Worm (Caenorhabditis elegans) whole organism, young adult: ENCODE measurements around the gene idpp-5.

ENCODE experiments used
- B0019.2 ChIP-seq: fragments of 200-800 bp; sonication (Bioruptor generic); conservative IDR thresholded peaks from 2 replicates; pipeline ENCODE4 v1.3.6; 2022; ENCODE audit warnings: missing genetic modification reagents, missing genetic modification characterization, missing compliant biosample characterization
- C06A6.2 ChIP-seq: fragments of 200-800 bp; sonication (Bioruptor generic); conservative IDR thresholded peaks from 2 replicates; pipeline ENCODE4 v1.3.6; 2022; ENCODE audit warnings: missing genetic modification characterization, missing compliant biosample characterization
- C17E4.6 ChIP-seq: fragments of 200-800 bp; sonication (Bioruptor generic); IDR thresholded peaks from 2 replicates; pipeline ENCODE4 v1.3.6; 2022; ENCODE audit warnings: missing genetic modification reagents, missing genetic modification characterization, missing compliant biosample characterization
- F37B4.10 ChIP-seq: fragments of 200-800 bp; sonication (Bioruptor generic); IDR thresholded peaks from 2 replicates; pipeline ENCODE4 v1.3.6; 2022; ENCODE audit warnings: missing genetic modification characterization, missing compliant biosample characterization
- F39B2.1 ChIP-seq: fragments of 200-800 bp; sonication (Bioruptor generic); IDR thresholded peaks from 2 replicates; pipeline ENCODE4 v1.3.6; 2022; ENCODE audit warnings: missing genetic modification reagents, missing genetic modification characterization, missing compliant biosample characterization
- F49E8.2 ChIP-seq: sonication (generic microtip); optimal IDR thresholded peaks from 3 replicates; lab custom pipeline; 2017; ENCODE audit warnings: missing genetic modification characterization, mild to moderate bottlenecking, missing compliant biosample characterization, antibody characterized with exemption, moderate library complexity; ENCODE audit not compliant: insufficient read depth
- F52B5.7 ChIP-seq: sonication (generic microtip); optimal IDR thresholded peaks from 2 replicates; lab custom pipeline; 2016; ENCODE audit warnings: mild to moderate bottlenecking, missing genetic modification characterization, missing compliant biosample characterization
- F57A8.1 ChIP-seq: fragments of 200-800 bp; sonication (Bioruptor generic); optimal IDR thresholded peaks from 2 replicates; lab custom pipeline; 2018; ENCODE audit warnings: mild to moderate bottlenecking, missing genetic modification characterization, moderate library complexity, missing compliant biosample characterization
- K11D2.4 ChIP-seq: fragments of 200-800 bp; sonication (Bioruptor generic); IDR thresholded peaks from 2 replicates; pipeline ENCODE4 v1.3.6; 2022; ENCODE audit warnings: missing genetic modification reagents, missing genetic modification characterization, missing compliant biosample characterization
- T07F8.4 ChIP-seq: sonication (generic microtip); optimal IDR thresholded peaks from 2 replicates; lab custom pipeline; 2016; ENCODE audit warnings: mild to moderate bottlenecking, missing genetic modification characterization, moderate library complexity, missing compliant biosample characterization
- Y53G8AR.9 ChIP-seq: fragments of 200-800 bp; sonication (Bioruptor generic); conservative IDR thresholded peaks from 2 replicates; pipeline ENCODE4 v1.3.6; 2022; ENCODE audit warnings: missing genetic modification reagents, missing genetic modification characterization, missing compliant biosample characterization
- aptf-2 ChIP-seq: fragments of 200-800 bp; sonication (Bioruptor generic); conservative IDR thresholded peaks from 2 replicates; pipeline ENCODE4 v1.3.6; 2022; ENCODE audit warnings: missing genetic modification reagents, missing genetic modification characterization, missing compliant biosample characterization
- aptf-3 ChIP-seq: fragments of 200-800 bp; sonication (Bioruptor generic); IDR thresholded peaks from 2 replicates; pipeline ENCODE4 v1.3.6; 2022; ENCODE audit warnings: missing genetic modification characterization, missing compliant biosample characterization
- atf-7 ChIP-seq: sonication (generic microtip); optimal IDR thresholded peaks from 2 replicates; lab custom pipeline; 2017; ENCODE audit warnings: mild to moderate bottlenecking, missing genetic modification characterization, missing compliant biosample characterization
- attf-5 ChIP-seq: fragments of 200-800 bp; sonication (Bioruptor generic); optimal IDR thresholded peaks from 2 replicates; lab custom pipeline; 2018; ENCODE audit warnings: mild to moderate bottlenecking, missing genetic modification characterization, missing compliant biosample characterization
- bed-1 ChIP-seq: fragments of 200-800 bp; sonication (Bioruptor generic); IDR thresholded peaks from 2 replicates; pipeline ENCODE4 v1.3.6; 2022; ENCODE audit warnings: missing genetic modification reagents, missing genetic modification characterization, missing compliant biosample characterization
- ccch-3 ChIP-seq: fragments of 200-800 bp; sonication (Bioruptor generic); optimal IDR thresholded peaks from 2 replicates; lab custom pipeline; 2018; ENCODE audit warnings: mild to moderate bottlenecking, missing genetic modification characterization, missing compliant biosample characterization
- cebp-1 ChIP-seq, 2 experiments: fragments of 200-800 bp in 1 of 2; sonication (Bioruptor generic) in 1 of 2; sonication (generic microtip) in 1 of 2; IDR thresholded peaks in 1 of 2; optimal IDR thresholded peaks in 1 of 2; 2 replicates each; pipeline versions ENCODE4 v1.3.6 to Lab custom; 2017 to 2022; ENCODE audit warnings: missing compliant biosample characterization in 2 of 2, missing genetic modification characterization in 2 of 2, mild to moderate bottlenecking in 1 of 2, missing genetic modification reagents in 1 of 2, moderate library complexity in 1 of 2
- cebp-2 ChIP-seq: fragments of 200-800 bp; sonication (Bioruptor generic); IDR thresholded peaks from 2 replicates; pipeline ENCODE4 v1.3.6; 2022; ENCODE audit warnings: missing genetic modification characterization, missing compliant biosample characterization
- ceh-40 ChIP-seq: fragments of 200-800 bp; sonication (Bioruptor generic); IDR thresholded peaks from 2 replicates; pipeline ENCODE4 v1.3.6; 2022; ENCODE audit warnings: missing genetic modification characterization, missing compliant biosample characterization
- ceh-58 ChIP-seq: fragments of 200-800 bp; sonication (Bioruptor generic); IDR thresholded peaks from 2 replicates; pipeline ENCODE4 v1.3.6; 2022; ENCODE audit warnings: missing genetic modification characterization, missing compliant biosample characterization
- dpl-1 ChIP-seq: fragments of 150-350 bp; optimal IDR thresholded peaks from 2 replicates; lab custom pipeline; 2014; ENCODE audit warnings: missing biosample characterization, missing genetic modification reagents, missing genetic modification characterization
- egl-44 ChIP-seq: fragments of 200-800 bp; sonication (Bioruptor generic); IDR thresholded peaks from 2 replicates; pipeline ENCODE4 v1.3.6; 2022; ENCODE audit warnings: missing genetic modification reagents, missing genetic modification characterization, missing compliant biosample characterization
- ekl-4 ChIP-seq: fragments of 200-800 bp; sonication (Bioruptor generic); IDR thresholded peaks from 2 replicates; pipeline ENCODE4 v1.3.6; 2022; ENCODE audit warnings: missing genetic modification reagents, missing genetic modification characterization, missing compliant biosample characterization
- hmg-20 ChIP-seq: fragments of 200-800 bp; sonication (Bioruptor generic); IDR thresholded peaks from 2 replicates; pipeline ENCODE4 v1.3.6; 2022; ENCODE audit warnings: missing genetic modification reagents, missing genetic modification characterization, missing compliant biosample characterization
- hrde-1 ChIP-seq: sonication (generic microtip); optimal IDR thresholded peaks from 2 replicates; lab custom pipeline; 2016; ENCODE audit warnings: missing genetic modification characterization, mild to moderate bottlenecking, missing compliant biosample characterization, moderate library complexity, missing genotype, missing genetic modification reagents, borderline replicate concordance
- lag-1 ChIP-seq: fragments of 200-800 bp; sonication (Bioruptor generic); IDR thresholded peaks from 2 replicates; pipeline ENCODE4 v1.3.6; 2022; ENCODE audit warnings: missing genetic modification reagents, missing genetic modification characterization, missing compliant biosample characterization
- lin-26 ChIP-seq: fragments of 200-800 bp; sonication (Bioruptor generic); IDR thresholded peaks from 2 replicates; pipeline ENCODE4 v1.3.6; 2022; ENCODE audit warnings: missing genetic modification reagents, missing genetic modification characterization, missing compliant biosample characterization
- lin-40 ChIP-seq: sonication (generic microtip); optimal IDR thresholded peaks from 2 replicates; lab custom pipeline; 2016; ENCODE audit warnings: missing genetic modification characterization, mild to moderate bottlenecking, missing compliant biosample characterization, missing genotype, missing genetic modification reagents
- lsl-1 ChIP-seq: fragments of 200-800 bp; sonication (Bioruptor generic); optimal IDR thresholded peaks from 2 replicates; lab custom pipeline; 2018; ENCODE audit warnings: mild to moderate bottlenecking, missing genetic modification characterization, moderate library complexity, missing compliant biosample characterization
- nfya-1 ChIP-seq: sonication (generic microtip); optimal IDR thresholded peaks from 2 replicates; lab custom pipeline; 2017; ENCODE audit warnings: antibody characterized with exemption, missing compliant biosample characterization, missing genetic modification characterization, borderline replicate concordance; ENCODE audit not compliant: insufficient read depth
- nfya-2 ChIP-seq: fragments of 200-800 bp; sonication (Bioruptor generic); IDR thresholded peaks from 2 replicates; pipeline ENCODE4 v1.3.6; 2022; ENCODE audit warnings: missing genetic modification reagents, missing genetic modification characterization, missing compliant biosample characterization
- nhr-27 ChIP-seq: fragments of 200-800 bp; sonication (Bioruptor generic); optimal IDR thresholded peaks from 2 replicates; lab custom pipeline; 2018; ENCODE audit warnings: mild to moderate bottlenecking, missing genetic modification characterization, moderate library complexity, missing compliant biosample characterization
- nhr-80 ChIP-seq: sonication (generic microtip); optimal IDR thresholded peaks from 2 replicates; lab custom pipeline; 2016; ENCODE audit warnings: missing genetic modification characterization, missing compliant biosample characterization
- repo-1 ChIP-seq: sonication (generic microtip); optimal IDR thresholded peaks from 2 replicates; lab custom pipeline; 2017; ENCODE audit warnings: mild to moderate bottlenecking, missing genetic modification characterization, missing compliant biosample characterization
- rpc-1 ChIP-seq, 2 experiments: fragments of 150-350 bp in 1 of 2; sonication (generic microtip) in 1 of 2; optimal IDR thresholded peaks; 2 replicates each; lab custom pipeline; 2014 to 2018; ENCODE audit warnings: missing biosample characterization in 1 of 2, missing genetic modification characterization in 1 of 2, missing genetic modification reagents in 1 of 2, missing genotype in 1 of 2
- sdz-38 ChIP-seq: sonication (generic microtip); optimal IDR thresholded peaks from 2 replicates; lab custom pipeline; 2016; ENCODE audit warnings: missing genotype, missing genetic modification characterization, missing compliant biosample characterization
- snpc-1.3 ChIP-seq: sonication (generic microtip); optimal IDR thresholded peaks from 2 replicates; lab custom pipeline; 2017; ENCODE audit warnings: missing genetic modification characterization, mild to moderate bottlenecking, missing compliant biosample characterization, antibody characterized with exemption, moderate library complexity, missing genotype, missing genetic modification reagents; ENCODE audit not compliant: insufficient read depth
- somi-1 ChIP-seq: fragments of 200-800 bp; sonication (Bioruptor generic); optimal IDR thresholded peaks from 2 replicates; lab custom pipeline; 2018; ENCODE audit warnings: mild to moderate bottlenecking, missing genetic modification characterization, missing compliant biosample characterization
- unc-130 ChIP-seq: sonication (generic microtip); optimal IDR thresholded peaks from 2 replicates; lab custom pipeline; 2016; ENCODE audit warnings: missing genetic modification reagents, missing genetic modification characterization, missing compliant biosample characterization
- zfh-2 ChIP-seq: fragments of 200-800 bp; sonication (Bioruptor generic); conservative IDR thresholded peaks from 2 replicates; pipeline ENCODE4 v1.3.6; 2022; ENCODE audit warnings: missing genetic modification reagents, missing genetic modification characterization, missing compliant biosample characterization
- zim-3 ChIP-seq: sonication (generic microtip); optimal IDR thresholded peaks from 2 replicates; lab custom pipeline; 2017; ENCODE audit warnings: mild to moderate bottlenecking, missing genetic modification characterization, moderate library complexity, missing compliant biosample characterization
- ztf-18 ChIP-seq: sonication (generic microtip); optimal IDR thresholded peaks from 2 replicates; lab custom pipeline; 2016; ENCODE audit warnings: missing genotype, mild to moderate bottlenecking, missing genetic modification characterization, missing compliant biosample characterization
- ztf-22 ChIP-seq: fragments of 200-800 bp; sonication (Bioruptor generic); optimal IDR thresholded peaks from 2 replicates; lab custom pipeline; 2018; ENCODE audit warnings: mild to moderate bottlenecking, missing genetic modification characterization, moderate library complexity, missing compliant biosample characterization
- ztf-25 ChIP-seq: fragments of 200-800 bp; sonication (Bioruptor generic); IDR thresholded peaks from 2 replicates; pipeline ENCODE4 v1.3.6; 2022; ENCODE audit warnings: missing genetic modification reagents, missing genetic modification characterization, missing compliant biosample characterization
- ztf-3 ChIP-seq: fragments of 200-800 bp; sonication (Bioruptor generic); optimal IDR thresholded peaks from 2 replicates; lab custom pipeline; 2018; ENCODE audit warnings: mild to moderate bottlenecking, missing genetic modification characterization, missing compliant biosample characterization

The idpp-5 gene

DNA sequence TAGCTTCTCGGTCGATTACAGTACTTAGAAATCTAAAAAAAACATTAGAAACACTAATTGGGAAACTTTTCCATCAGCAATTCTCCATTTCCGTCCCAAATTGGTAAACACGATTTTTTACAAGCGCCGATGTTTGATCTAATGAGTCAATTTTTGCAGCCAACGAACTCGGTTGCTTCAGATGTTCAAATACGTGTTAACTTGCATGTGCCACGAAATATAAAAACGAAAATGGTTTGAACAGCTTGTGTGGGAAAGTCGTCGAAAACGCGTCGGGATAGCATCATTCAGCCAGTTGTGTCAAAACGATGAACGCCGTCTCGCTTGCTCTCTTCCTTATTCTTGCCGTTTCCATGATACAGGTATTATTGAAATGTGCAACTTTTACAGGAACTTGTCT is 12.2 kb upstream of the idpp-5 start, which contains the start of gene F35A5.2:
F35A5.2 (plus strand) TSS at position 301 of the 400 bp plus-strand sequence.
- TF ChIP-seq F37B4.10 (GFP tag; lab: Robert Waterston, UW) (no peak), F39B2.1 (no peak), repo-1 (tag; lab: Kevin White, UChicago) (no peak), F49E8.2 (no peak), rpc-1 (optimal IDR thresholded peaks at IDR 0.05; lab: Kevin White, UChicago) (no peak), rpc-1 (tag; optimal IDR thresholded peaks at IDR 0.05; lab: Kevin White, UChicago) (no peak), aptf-2 (no peak), ztf-3 (GFP tag; lab: Kevin White, UChicago) (no peak), sdz-38 (tag; lab: Kevin White, UChicago) (no peak)

DNA sequence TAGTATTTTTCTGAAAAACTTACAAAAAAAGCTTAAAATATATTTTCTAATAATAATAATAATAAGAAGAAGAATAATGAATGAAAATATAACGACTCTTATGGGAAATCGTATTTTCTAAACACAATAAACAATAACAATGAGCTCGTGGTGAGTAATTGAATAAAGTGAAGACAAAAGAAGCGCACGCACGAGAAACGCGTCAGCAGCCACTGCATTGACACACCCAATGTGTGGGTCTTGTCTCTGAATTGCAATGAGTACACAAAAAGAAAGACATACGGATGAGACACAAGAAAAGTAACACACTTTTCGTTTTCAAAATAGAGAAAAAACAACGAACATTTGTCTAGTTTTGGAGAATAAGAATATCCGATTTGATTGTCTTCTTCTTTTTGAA is 10.7 kb upstream of the idpp-5 start, which contains the start of gene F35A5.8:
F35A5.8 (minus strand) TSS at position 151 of the 400 bp plus-strand sequence.
- TF ChIP-seq ekl-4 (GFP tag; lab: Robert Waterston, UW) (no peak), cebp-2 (GFP tag; lab: Robert Waterston, UW) (no peak), bed-1 (GFP tag; lab: Robert Waterston, UW) (no peak), unc-130 (no peak), nfya-2 (GFP tag; lab: Robert Waterston, UW) (no peak), ztf-3 (GFP tag; lab: Kevin White, UChicago) (no peak), ceh-40 (GFP tag; lab: Robert Waterston, UW) (no peak), attf-5 (GFP tag; lab: Kevin White, UChicago) (no peak), dpl-1 (GFP tag; lab: Kevin White, UChicago) (no peak), K11D2.4 (GFP tag; lab: Robert Waterston, UW) (no peak), lin-40 (tag; lab: Kevin White, UChicago) (no peak), Y53G8AR.9 (GFP tag; lab: Robert Waterston, UW) (0 out of 2 replicates have a peak, but pooled peaks have one; percentile 36), F49E8.2 (no peak), ceh-58 (GFP tag; lab: Robert Waterston, UW) (no peak), snpc-1.3 (tag; lab: Kevin White, UChicago) (no peak), lag-1 (no peak), cebp-1 (GFP tag; IDR thresholded peaks at IDR 0.05; lab: Robert Waterston, UW) (no peak), cebp-1 (tag; optimal IDR thresholded peaks at IDR 0.05; lab: Kevin White, UChicago) (no peak), lsl-1 (no peak), ztf-18 (tag; lab: Kevin White, UChicago) (peak; percentile 94), somi-1 (GFP tag; lab: Kevin White, UChicago) (no peak), atf-7 (no peak), zim-3 (no peak), zfh-2 (GFP tag; lab: Robert Waterston, UW) (no peak), T07F8.4 (tag; lab: Kevin White, UChicago) (no peak), F52B5.7 (tag; lab: Kevin White, UChicago) (no peak), hrde-1 (no peak), rpc-1 (optimal IDR thresholded peaks at IDR 0.05; lab: Kevin White, UChicago) (no peak), rpc-1 (tag; optimal IDR thresholded peaks at IDR 0.05; lab: Kevin White, UChicago) (no peak), ccch-3 (GFP tag; lab: Kevin White, UChicago) (no peak), C06A6.2 (GFP tag; lab: Robert Waterston, UW) (no peak), ztf-22 (GFP tag; lab: Kevin White, UChicago) (no peak), C17E4.6 (GFP tag; lab: Robert Waterston, UW) (no peak), ztf-25 (no peak), B0019.2 (no peak), nfya-1 (tag; lab: Kevin White, UChicago) (no peak), nhr-80 (tag; lab: Kevin White, UChicago) (peak; percentile 54), F57A8.1 (no peak), egl-44 (no peak), nhr-27 (no peak), lin-26 (no peak), hmg-20 (GFP tag; lab: Robert Waterston, UW) (no peak), aptf-3 (GFP tag; lab: Robert Waterston, UW) (no peak)
